Fruit fly (Drosophila melanogaster): Measurements from ENCODE around the gene Cpr100A.

Gene Cpr100A

DNA sequence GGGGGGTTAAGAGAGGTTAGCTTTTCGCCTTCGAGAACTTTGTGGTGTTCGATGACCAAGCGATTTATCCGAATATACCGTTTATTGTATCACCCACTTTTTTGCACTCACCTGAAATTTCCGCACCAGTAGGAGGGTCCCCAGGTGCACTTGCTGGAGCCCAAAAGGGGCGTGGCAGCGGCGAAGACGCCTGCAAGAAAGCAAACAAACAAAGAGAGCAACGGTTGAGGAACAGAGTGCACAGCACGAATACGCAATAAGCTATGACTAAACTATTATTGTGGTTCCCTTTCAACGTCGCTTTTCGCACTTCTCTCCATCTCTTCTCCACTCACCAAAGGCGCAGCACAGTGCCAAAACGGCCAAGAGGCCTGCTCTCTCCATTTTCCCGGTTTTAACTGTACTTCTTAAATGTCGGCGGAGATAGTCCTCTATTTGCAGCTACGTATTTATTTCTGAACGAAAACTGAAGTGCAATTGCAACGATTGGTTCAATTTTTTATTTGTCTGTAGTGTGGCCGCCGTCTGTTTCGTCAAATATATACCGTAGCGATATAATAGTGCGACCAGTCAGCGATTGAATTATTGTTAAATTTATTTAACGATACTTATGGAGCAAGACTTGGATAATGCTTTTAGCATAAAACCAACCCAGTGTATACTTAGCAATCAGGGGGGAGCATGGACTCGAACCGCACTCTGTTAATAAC, 21.4 kb downstream of the Cpr100A start, which contains the start of gene Sap-r (continued):
- TF ChIP-seq CG13624 (GFP tag; optimal IDR thresholded peaks at IDR 0.05), result peak; percentile 36
- peak; percentile 24 for TF ChIP-seq pho (GFP tag; optimal IDR thresholded peaks at IDR 0.05)
- TF ChIP-seq YL-1 (GFP tag; optimal IDR thresholded peaks at IDR 0.05), result peak; percentile 80
- no peak for TF ChIP-seq ro (GFP tag; IDR thresholded peaks at IDR 0.05)
- TF ChIP-seq CG42726 (GFP tag; IDR thresholded peaks at IDR 0.05; ENCODE audit: partially characterized antibody), result peak; percentile 89
- TF ChIP-seq ash1 (GFP tag; optimal IDR thresholded peaks at IDR 0.05), result no peak
- no peak for TF ChIP-seq klu (GFP tag; IDR thresholded peaks at IDR 0.05)
- TF ChIP-seq CG16813 (GFP tag; IDR thresholded peaks at IDR 0.05; ENCODE audit: partially characterized antibody), result peak; percentile 79
- no peak for TF ChIP-seq mirr (GFP tag; optimal IDR thresholded peaks at IDR 0.05)
- peak; percentile 70 for TF ChIP-seq Dll (GFP tag; IDR thresholded peaks at IDR 0.05; ENCODE audit: partially characterized antibody)
- TF ChIP-seq CG12155 (GFP tag; optimal IDR thresholded peaks at IDR 0.05), result peak; percentile 2

DNA sequence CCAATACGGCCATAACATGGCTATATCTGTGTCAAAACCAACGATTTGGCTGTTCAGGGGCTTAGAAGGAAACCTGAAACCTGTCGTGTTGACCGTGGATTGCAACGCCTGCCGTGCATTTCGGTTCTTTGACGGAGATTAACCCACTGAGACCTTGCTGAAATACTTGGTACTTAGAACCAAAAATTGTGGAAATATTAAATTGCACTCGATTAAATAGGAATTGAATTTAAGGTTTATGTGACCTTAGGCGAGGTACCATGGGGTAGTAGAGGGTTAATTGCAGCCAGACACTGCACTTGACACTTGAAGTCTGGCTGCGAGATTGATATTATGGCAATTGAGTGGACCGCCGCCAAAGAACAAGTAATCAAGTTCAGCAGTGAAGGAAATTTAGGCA, 22.7 kb downstream of the Cpr100A start:
- TF ChIP-seq row (GFP tag; IDR thresholded peaks at IDR 0.05), result no peak
- 0 out of 3 replicates have a peak, but pooled peaks have one; percentile 32 for TF ChIP-seq CG11456 (GFP tag; IDR thresholded peaks at IDR 0.05)
- TF ChIP-seq ci (GFP tag; IDR thresholded peaks at IDR 0.05), result 0 out of 3 replicates have a peak, but pooled peaks have one; percentile 12
- peak; percentile 67 for TF ChIP-seq Drgx (GFP tag; IDR thresholded peaks at IDR 0.05)

DNA sequence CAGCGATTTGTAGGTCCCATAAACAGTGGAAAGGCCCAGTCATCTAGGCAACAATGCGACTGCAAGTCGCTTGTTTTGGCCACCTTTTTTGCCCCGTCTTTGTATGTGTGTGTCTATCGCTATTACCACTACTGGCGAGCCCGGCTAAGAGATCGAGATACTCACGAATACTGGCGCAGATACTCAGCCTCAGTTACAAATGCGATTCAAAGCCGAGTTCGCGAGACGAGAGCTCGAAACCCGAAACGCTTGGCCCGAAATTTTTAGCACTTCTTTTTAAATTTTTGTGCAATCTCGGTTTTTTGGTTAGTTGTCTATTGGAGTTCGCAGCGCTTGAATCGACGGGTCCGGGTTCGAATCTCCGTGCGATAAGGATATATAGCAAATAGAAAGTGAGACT, 26.4 kb downstream of the Cpr100A start, which contains the start of gene Cyp4c3:
TSS of gene Cyp4c3 (plus strand) at position 301 of the 400 bp plus-strand sequence.
- no peak for TF ChIP-seq CG5180 (GFP tag; optimal IDR thresholded peaks at IDR 0.05)
- 0 out of 4 replicates have a peak, but pooled peaks have one; percentile 64 for TF ChIP-seq chinmo (GFP tag; IDR thresholded peaks at IDR 0.05; ENCODE audit: partially characterized antibody)
- no peak for TF ChIP-seq BtbVII (GFP tag; optimal IDR thresholded peaks at IDR 0.05)
- peak; percentile 44 for TF ChIP-seq Deaf1 (tag; optimal IDR thresholded peaks at IDR 0.05)
- no peak for TF ChIP-seq CG12219 (GFP tag; optimal IDR thresholded peaks at IDR 0.05)
- no peak for TF ChIP-seq sr (GFP tag; IDR thresholded peaks at IDR 0.05)
- TF ChIP-seq cg (GFP tag; optimal IDR thresholded peaks at IDR 0.05), result peak; percentile 20
- no peak for TF ChIP-seq schlank (tag; optimal IDR thresholded peaks at IDR 0.05)
- no peak for TF ChIP-seq Fer1 (GFP tag; optimal IDR thresholded peaks at IDR 0.05)
- no peak for TF ChIP-seq CG6654 (GFP tag; optimal IDR thresholded peaks at IDR 0.05)
- no peak for TF ChIP-seq pan (optimal IDR thresholded peaks at IDR 0.05)
- TF ChIP-seq pan (GFP tag; optimal IDR thresholded peaks at IDR 0.05 in 1 of 2, IDR thresholded peaks at IDR 0.05 in 1 of 2), result no peak

DNA sequence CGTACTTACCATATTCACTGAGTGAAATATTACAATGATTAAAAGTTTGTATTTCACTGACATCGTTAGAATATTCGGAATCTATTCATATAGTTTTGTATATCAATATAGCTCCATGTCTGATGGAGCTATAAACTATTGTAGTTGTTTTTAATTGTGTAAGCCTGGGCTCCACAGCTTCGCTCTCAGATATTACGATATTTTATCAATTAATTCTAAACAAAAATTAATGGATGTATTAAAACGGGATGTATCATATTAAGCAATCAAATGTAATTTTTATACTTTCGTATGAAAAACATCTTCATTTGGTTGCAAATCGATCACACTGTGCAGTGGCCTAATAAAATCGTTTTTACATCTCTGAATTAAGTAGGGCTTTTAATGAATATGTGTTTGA, 34.7 kb downstream of the Cpr100A start, which contains the start of gene CG33483:
TSS of gene CG33483 (minus strand) at position 101 of the 400 bp plus-strand sequence.
- TF ChIP-seq abd-A (tag; optimal IDR thresholded peaks at IDR 0.05), result no peak
- no peak for TF ChIP-seq CG3726 (GFP tag; IDR thresholded peaks at IDR 0.05)
- TF ChIP-seq Rx (GFP tag; IDR thresholded peaks at IDR 0.05), result no peak
- no peak for TF ChIP-seq Ada2b (GFP tag; IDR thresholded peaks at IDR 0.05)
- no peak for TF ChIP-seq eyg (GFP tag; optimal IDR thresholded peaks at IDR 0.05)
- TF ChIP-seq CG12219 (GFP tag; optimal IDR thresholded peaks at IDR 0.05), result no peak
- TF ChIP-seq CG15073 (GFP tag; optimal IDR thresholded peaks at IDR 0.05), result no peak
- TF ChIP-seq insv (GFP tag; optimal IDR thresholded peaks at IDR 0.05), result no peak
